Worm (Caenorhabditis elegans): ENCODE data around the gene sel-2.

- no peak for TF ChIP-seq nhr-25 (tag; optimal IDR thresholded peaks at IDR 0.05)
- TF ChIP-seq ztf-4 (tag; optimal IDR thresholded peaks at IDR 0.05) = no peak
- TF ChIP-seq mdl-1 (tag; optimal IDR thresholded peaks at IDR 0.05) = no peak
- TF ChIP-seq elt-1 (tag; optimal IDR thresholded peaks at IDR 0.05) = no peak
- TF ChIP-seq lin-13 (GFP tag; optimal IDR thresholded peaks at IDR 0.05) = no peak
- TF ChIP-seq ztf-11 (tag; optimal IDR thresholded peaks at IDR 0.05) = no peak
- TF ChIP-seq nhr-11 (tag; optimal IDR thresholded peaks at IDR 0.05) = no peak
- no peak for TF ChIP-seq nhr-77 (tag; optimal IDR thresholded peaks at IDR 0.05)
- no peak for TF ChIP-seq aly-2 (tag; optimal IDR thresholded peaks at IDR 0.05)
- TF ChIP-seq dmd-4 (tag; optimal IDR thresholded peaks at IDR 0.05) = no peak
- no peak for TF ChIP-seq ZK546.5 (tag; optimal IDR thresholded peaks at IDR 0.05)
- no peak for TF ChIP-seq egl-27 (tag; optimal IDR thresholded peaks at IDR 0.05)
- TF ChIP-seq ceh-82 (tag; optimal IDR thresholded peaks at IDR 0.05) = no peak
- TF ChIP-seq lsy-2 (tag; optimal IDR thresholded peaks at IDR 0.05) = no peak
Measured at ce11 chrIII:4653374-4653773, 41.2 kb upstream of the sel-2 start.

Measured in whole organism, L2 larva.